Worm (Caenorhabditis elegans) whole organism, L1 larva: ENCODE measurements around the gene VB0395L.1.

Experiments
- C16A3.4 ChIP-seq: fragments of 150-350 bp; optimal IDR thresholded peaks from 2 replicates; lab custom pipeline; 2014; ENCODE audit warnings: missing biosample characterization, missing genetic modification characterization
- C34B4.2 ChIP-seq: sonication (generic microtip); optimal IDR thresholded peaks from 2 replicates; lab custom pipeline; 2017; ENCODE audit warnings: mild to moderate bottlenecking, missing genetic modification characterization, missing compliant biosample characterization
- Y116A8C.19 ChIP-seq: sonication (generic microtip); optimal IDR thresholded peaks from 2 replicates; lab custom pipeline; 2016; ENCODE audit warnings: missing compliant biosample characterization, missing genetic modification characterization, borderline replicate concordance
- alr-1 ChIP-seq: fragments of 200-800 bp; sonication (Bioruptor generic); optimal IDR thresholded peaks from 2 replicates; lab custom pipeline; 2018; ENCODE audit warnings: borderline replicate concordance, mild to moderate bottlenecking, missing genetic modification characterization, missing compliant biosample characterization
- aly-2 ChIP-seq: fragments of 150-350 bp; optimal IDR thresholded peaks from 2 replicates; lab custom pipeline; 2014; ENCODE audit warnings: missing biosample characterization, missing genetic modification characterization
- blmp-1 ChIP-seq: fragments of 150-350 bp; optimal IDR thresholded peaks from 2 replicates; lab custom pipeline; 2014; ENCODE audit warnings: missing biosample characterization, missing genetic modification characterization
- ceh-63 ChIP-seq: fragments of 200-800 bp; sonication (Bioruptor generic); optimal IDR thresholded peaks from 2 replicates; lab custom pipeline; 2018; ENCODE audit warnings: mild to moderate bottlenecking, missing genetic modification characterization, missing compliant biosample characterization
- ceh-82 ChIP-seq, 3 experiments: fragments of 150-350 bp in 1 of 3; sonication (generic microtip) in 2 of 3; optimal IDR thresholded peaks; 2 replicates each; lab custom pipeline; 2014 to 2017; ENCODE audit warnings: missing biosample characterization in 3 of 3, missing genetic modification characterization in 3 of 3
- ceh-88 ChIP-seq: fragments of 200-800 bp; sonication (Bioruptor generic); IDR thresholded peaks from 2 replicates; pipeline ENCODE4 v1.3.6; 2022; ENCODE audit warnings: missing genetic modification characterization, missing compliant biosample characterization
- ces-1 ChIP-seq: fragments of 150-350 bp; optimal IDR thresholded peaks from 2 replicates; lab custom pipeline; 2014; ENCODE audit warnings: missing biosample characterization, missing genetic modification reagents, missing genetic modification characterization
- dsc-1 ChIP-seq: sonication (generic microtip); optimal IDR thresholded peaks from 2 replicates; lab custom pipeline; 2016; ENCODE audit warnings: mild to moderate bottlenecking, missing genetic modification characterization, missing compliant biosample characterization
- efl-1 ChIP-seq, 4 experiments: fragments of 150-350 bp; optimal IDR thresholded peaks in 3 of 4; peaks in 1 of 4; 1 replicate in 1 of 4; 2 replicates in 3 of 4; lab custom pipeline; 2014; ENCODE audit warnings: missing biosample characterization in 2 of 4, missing genetic modification characterization in 2 of 4, missing genetic modification reagents in 2 of 4
- egl-13 ChIP-seq: sonication (generic microtip); optimal IDR thresholded peaks from 2 replicates; lab custom pipeline; 2016; ENCODE audit warnings: missing genotype, missing genetic modification reagents, missing genetic modification characterization, missing compliant biosample characterization
- elt-3 ChIP-seq, 6 experiments: fragments of 150-350 bp in 1 of 6; sonication (generic microtip); optimal IDR thresholded peaks; 2 replicates each; lab custom pipeline; 2017 to 2018; ENCODE audit warnings: missing biosample characterization in 6 of 6, missing genetic modification characterization in 6 of 6, inconsistent platforms in 1 of 6
- ets-5 ChIP-seq: fragments of 200-800 bp; sonication (Bioruptor generic); IDR thresholded peaks from 2 replicates; pipeline ENCODE4 v1.3.6; 2022; ENCODE audit warnings: missing genetic modification characterization, missing compliant biosample characterization
- fkh-10 ChIP-seq: sonication (generic microtip); optimal IDR thresholded peaks from 2 replicates; lab custom pipeline; 2017; ENCODE audit warnings: missing biosample characterization, missing genetic modification reagents, missing genetic modification characterization
- grh-1 ChIP-seq: fragments of 200-800 bp; sonication (Bioruptor generic); IDR thresholded peaks from 2 replicates; pipeline ENCODE4 v1.3.6; 2022; ENCODE audit warnings: missing genetic modification reagents, missing genetic modification characterization, missing compliant biosample characterization
- hlh-17 ChIP-seq: fragments of 200-800 bp; sonication (Bioruptor generic); optimal IDR thresholded peaks from 2 replicates; lab custom pipeline; 2018; ENCODE audit warnings: missing genetic modification characterization, mild to moderate bottlenecking, missing compliant biosample characterization, moderate library complexity, borderline replicate concordance
- hpl-2 ChIP-seq: fragments of 150-350 bp; optimal IDR thresholded peaks from 2 replicates; lab custom pipeline; 2014; ENCODE audit warnings: missing biosample characterization, missing genetic modification reagents, missing genetic modification characterization
- lin-13 ChIP-seq: fragments of 150-350 bp; optimal IDR thresholded peaks from 2 replicates; lab custom pipeline; 2014; ENCODE audit warnings: missing biosample characterization, missing genetic modification reagents, missing genetic modification characterization
- lin-14 ChIP-seq: fragments of 200-800 bp; sonication (Bioruptor generic); optimal IDR thresholded peaks from 2 replicates; lab custom pipeline; 2018; ENCODE audit warnings: mild to moderate bottlenecking, missing genetic modification characterization, moderate library complexity, missing compliant biosample characterization
- lin-15B ChIP-seq: fragments of 150-350 bp; sonication (generic microtip); optimal IDR thresholded peaks from 3 replicates; lab custom pipeline; 2014; ENCODE audit warnings: missing biosample characterization, missing genetic modification characterization
- lin-35 ChIP-seq, 2 experiments: fragments of 150-350 bp; optimal IDR thresholded peaks; 2 replicates each; lab custom pipeline; 2014; ENCODE audit warnings: missing biosample characterization in 2 of 2, missing genetic modification characterization in 2 of 2, missing genetic modification reagents in 2 of 2
- lin-39 ChIP-seq: fragments of 150-350 bp; optimal IDR thresholded peaks from 2 replicates; lab custom pipeline; 2014; ENCODE audit warnings: missing biosample characterization, missing genetic modification reagents, missing genetic modification characterization
- mdl-1 ChIP-seq, 2 experiments: fragments of 150-350 bp; optimal IDR thresholded peaks; 2 replicates each; lab custom pipeline; 2014 to 2017; ENCODE audit warnings: missing biosample characterization in 2 of 2, missing genetic modification characterization in 2 of 2, inconsistent platforms in 1 of 2
- mef-2 ChIP-seq: fragments of 150-350 bp; optimal IDR thresholded peaks from 2 replicates; lab custom pipeline; 2014; ENCODE audit warnings: missing biosample characterization, missing genetic modification characterization
- mep-1 ChIP-seq: fragments of 150-350 bp; optimal IDR thresholded peaks from 2 replicates; lab custom pipeline; 2014; ENCODE audit warnings: missing biosample characterization, missing genetic modification characterization
- nhr-11 ChIP-seq: fragments of 150-350 bp; optimal IDR thresholded peaks from 2 replicates; lab custom pipeline; 2014; ENCODE audit warnings: missing biosample characterization, missing genetic modification characterization
- nhr-19 ChIP-seq: fragments of 200-800 bp; sonication (Bioruptor generic); conservative IDR thresholded peaks from 2 replicates; pipeline ENCODE4 v1.3.6; 2022; ENCODE audit warnings: missing genetic modification characterization, missing compliant biosample characterization
- nhr-20 ChIP-seq: sonication (generic microtip); optimal IDR thresholded peaks from 2 replicates; lab custom pipeline; 2016; ENCODE audit warnings: mild to moderate bottlenecking, missing genetic modification characterization, missing compliant biosample characterization
- nhr-237 ChIP-seq: fragments of 150-350 bp; optimal IDR thresholded peaks from 2 replicates; lab custom pipeline; 2014; ENCODE audit warnings: missing biosample characterization, missing genetic modification characterization
- nhr-47 ChIP-seq: sonication (generic microtip); optimal IDR thresholded peaks from 2 replicates; lab custom pipeline; 2016; ENCODE audit warnings: mild to moderate bottlenecking, missing genetic modification characterization, moderate library complexity, missing compliant biosample characterization
- nhr-71 ChIP-seq: sonication (generic microtip); optimal IDR thresholded peaks from 2 replicates; lab custom pipeline; 2016; ENCODE audit warnings: mild to moderate bottlenecking, missing genetic modification characterization, moderate library complexity, missing compliant biosample characterization
- nhr-77 ChIP-seq: fragments of 150-350 bp; optimal IDR thresholded peaks from 2 replicates; lab custom pipeline; 2014; ENCODE audit warnings: missing biosample characterization, missing genetic modification characterization
- nhr-85 ChIP-seq: sonication (generic microtip); peaks from one replicate; lab custom pipeline; 2016; ENCODE audit warnings: missing genetic modification characterization, inconsistent platforms, missing compliant biosample characterization
- pag-3 ChIP-seq: sonication (generic microtip); optimal IDR thresholded peaks from 2 replicates; lab custom pipeline; 2017; ENCODE audit warnings: missing genetic modification characterization, mild to moderate bottlenecking, missing compliant biosample characterization, antibody characterized with exemption, borderline replicate concordance; ENCODE audit not compliant: insufficient read depth
- pax-3 ChIP-seq: fragments of 200-800 bp; sonication (Bioruptor generic); optimal IDR thresholded peaks from 2 replicates; lab custom pipeline; 2018; ENCODE audit warnings: mild to moderate bottlenecking, missing genetic modification characterization, moderate library complexity, missing compliant biosample characterization
- pqm-1 ChIP-seq: sonication (generic microtip); optimal IDR thresholded peaks from 3 replicates; lab custom pipeline; 2017; ENCODE audit warnings: missing biosample characterization, missing genetic modification characterization
- skn-1 ChIP-seq: fragments of 150-350 bp; optimal IDR thresholded peaks from 2 replicates; lab custom pipeline; 2014; ENCODE audit warnings: missing biosample characterization, missing genetic modification characterization
- snpc-4 ChIP-seq: fragments of 150-350 bp; optimal IDR thresholded peaks from 2 replicates; lab custom pipeline; 2014; ENCODE audit warnings: missing biosample characterization, missing genetic modification characterization
- snu-23 ChIP-seq: sonication (generic microtip); optimal IDR thresholded peaks from 2 replicates; lab custom pipeline; 2016; ENCODE audit warnings: missing genetic modification characterization, missing compliant biosample characterization
- sox-4 ChIP-seq: sonication (generic microtip); optimal IDR thresholded peaks from 2 replicates; lab custom pipeline; 2016; ENCODE audit warnings: missing genetic modification characterization, missing compliant biosample characterization
- sup-37 ChIP-seq: fragments of 200-800 bp; sonication (Bioruptor generic); optimal IDR thresholded peaks from 2 replicates; lab custom pipeline; 2018; ENCODE audit warnings: mild to moderate bottlenecking, missing genetic modification characterization, missing compliant biosample characterization
- tbx-2 ChIP-seq: sonication (generic microtip); optimal IDR thresholded peaks from 2 replicates; lab custom pipeline; 2016; ENCODE audit warnings: missing genetic modification characterization, missing compliant biosample characterization
- unc-130 ChIP-seq: fragments of 150-350 bp; optimal IDR thresholded peaks from 2 replicates; lab custom pipeline; 2017; ENCODE audit warnings: missing biosample characterization, missing genetic modification characterization, inconsistent platforms
- unc-30 ChIP-seq: sonication (generic microtip); optimal IDR thresholded peaks from 2 replicates; lab custom pipeline; 2017; ENCODE audit warnings: missing biosample characterization, missing genetic modification characterization
- unc-62 ChIP-seq: fragments of 150-350 bp; optimal IDR thresholded peaks from 2 replicates; lab custom pipeline; 2014; ENCODE audit warnings: missing biosample characterization, missing genetic modification reagents, missing genetic modification characterization
- unc-86 ChIP-seq: sonication (generic microtip); optimal IDR thresholded peaks from 2 replicates; lab custom pipeline; 2016; ENCODE audit warnings: missing genetic modification characterization, missing compliant biosample characterization
- vab-15 ChIP-seq: sonication (generic microtip); optimal IDR thresholded peaks from 2 replicates; lab custom pipeline; 2017; ENCODE audit warnings: missing genotype, mild to moderate bottlenecking, missing genetic modification characterization, missing compliant biosample characterization
- xbp-1 ChIP-seq: sonication (generic microtip); optimal IDR thresholded peaks from 2 replicates; lab custom pipeline; 2016; ENCODE audit warnings: missing genetic modification characterization, missing compliant biosample characterization
- zag-1 ChIP-seq: fragments of 150-350 bp; optimal IDR thresholded peaks from 2 replicates; lab custom pipeline; 2014; ENCODE audit warnings: missing biosample characterization, missing genetic modification characterization
- ztf-11 ChIP-seq, 2 experiments: sonication (generic microtip); optimal IDR thresholded peaks; 2 replicates each; lab custom pipeline; 2016 to 2017; ENCODE audit warnings: missing genetic modification characterization in 2 of 2, missing biosample characterization in 1 of 2, missing compliant biosample characterization in 1 of 2
- ztf-4 ChIP-seq: fragments of 150-350 bp; optimal IDR thresholded peaks from 2 replicates; lab custom pipeline; 2014; ENCODE audit warnings: missing biosample characterization, missing genetic modification characterization

The VB0395L.1 gene

DNA sequence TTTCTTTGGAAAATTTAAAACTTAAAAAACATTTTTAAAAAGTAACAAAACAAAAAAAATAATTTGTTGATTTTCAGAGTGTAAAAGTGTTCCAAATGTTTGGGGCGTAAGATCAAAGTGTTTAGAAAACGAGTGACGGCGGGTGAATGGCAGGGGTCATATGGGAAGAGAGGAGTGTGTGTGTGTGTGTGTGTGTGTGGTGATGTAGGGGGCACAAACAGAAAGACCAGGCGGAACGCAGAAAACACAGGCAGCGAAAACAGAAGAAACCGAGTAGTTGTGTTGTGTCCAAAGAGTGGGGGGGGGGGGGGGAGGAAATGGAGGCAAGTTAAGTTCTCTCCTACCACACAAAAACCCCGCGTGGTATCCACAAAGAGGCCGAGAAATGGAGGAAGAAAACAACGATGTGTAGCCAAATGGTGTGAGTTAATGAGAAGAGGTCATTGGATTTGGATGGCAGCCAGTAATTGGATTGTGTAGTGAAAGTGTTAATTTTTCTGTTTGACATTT is 23.5 kb upstream of the VB0395L.1 start, which contains the start of gene B0395.3:
Gene B0395.3 (minus strand): TSS at position 51 of the 510 bp plus-strand sequence.
- TF ChIP-seq C34B4.2 (tag; lab: Kevin White, UChicago) (no peak), grh-1 (peak; percentile 39; the same call in 1 of the 2 replicates), egl-13 (tag; lab: Kevin White, UChicago) (no peak), hpl-2 (GFP tag; lab: Kevin White, UChicago) (no peak), ztf-4 (tag; lab: Kevin White, UChicago) (no peak), pag-3 (tag; lab: Kevin White, UChicago) (no peak), mdl-1 (tag; optimal IDR thresholded peaks at IDR 0.05; lab: Kevin White, UChicago) (no peak), ces-1 (GFP tag; lab: Kevin White, UChicago) (no peak), lin-14 (GFP tag; lab: Kevin White, UChicago) (peak; percentile 91), nhr-237 (tag; lab: Kevin White, UChicago) (no peak), pax-3 (no peak), fkh-10 (no peak), nhr-71 (peak; percentile 55), lin-13 (GFP tag; lab: Kevin White, UChicago) (no peak), snpc-4 (tag; lab: Kevin White, UChicago) (no peak), efl-1 (optimal IDR thresholded peaks at IDR 0.05; lab: Kevin White, UChicago) (no peak), efl-1 (GFP tag; optimal IDR thresholded peaks at IDR 0.05 in 1 of 2; lab: Kevin White, UChicago) (no peak), zag-1 (tag; lab: Kevin White, UChicago) (no peak), lin-39 (tag; lab: Kevin White, UChicago) (no peak), snu-23 (GFP tag; lab: Kevin White, UChicago) (peak; percentile 34), vab-15 (tag; lab: Kevin White, UChicago) (no peak), nhr-47 (tag; lab: Kevin White, UChicago) (peak; percentile 6), elt-3 (tag; optimal IDR thresholded peaks at IDR 0.05; lab: Kevin White, UChicago) (no peak), unc-86 (no peak), unc-130 (tag; lab: Kevin White, UChicago) (no peak), dsc-1 (tag; lab: Kevin White, UChicago) (peak; percentile 1), ztf-11 (tag; optimal IDR thresholded peaks at IDR 0.05; lab: Kevin White, UChicago) (no peak), nhr-19 (GFP tag; lab: Robert Waterston, UW) (peak; percentile 40), mef-2 (tag; lab: Kevin White, UChicago) (no peak), unc-62 (no peak), blmp-1 (tag; lab: Kevin White, UChicago) (peak; percentile 67), nhr-11 (tag; lab: Kevin White, UChicago) (no peak), aly-2 (tag; lab: Kevin White, UChicago) (no peak), tbx-2 (tag; lab: Kevin White, UChicago) (peak; percentile 24), hlh-17 (no peak), lin-15B (tag; lab: Kevin White, UChicago) (no peak), nhr-85 (peak; percentile 82), Y116A8C.19 (no peak), skn-1 (tag; lab: Kevin White, UChicago) (no peak), mep-1 (tag; lab: Kevin White, UChicago) (peak; percentile 39), ceh-63 (GFP tag; lab: Kevin White, UChicago) (no peak), nhr-77 (tag; lab: Kevin White, UChicago) (no peak), sup-37 (GFP tag; lab: Kevin White, UChicago) (no peak), C16A3.4 (peak; percentile 17), unc-30 (tag; lab: Kevin White, UChicago) (no peak), lin-35 (GFP tag; optimal IDR thresholded peaks at IDR 0.05; lab: Kevin White, UChicago) (peak in 1 of 2 experiments; percentile 40), alr-1 (tag; lab: Kevin White, UChicago) (no peak), xbp-1 (tag; lab: Kevin White, UChicago) (no peak), nhr-20 (tag; lab: Kevin White, UChicago) (peak; percentile 33), sox-4 (tag; lab: Kevin White, UChicago) (no peak), pqm-1 (tag; lab: Kevin White, UChicago) (no peak), ceh-88 (GFP tag; lab: Robert Waterston, UW) (no peak), ceh-82 (tag; optimal IDR thresholded peaks at IDR 0.05; lab: Kevin White, UChicago) (no peak), ets-5 (GFP tag; lab: Robert Waterston, UW) (no peak)
